Fruit fly (Drosophila melanogaster) whole organism, wandering third instar larva: Measurements from ENCODE around the gene CG14326.

Source experiments
- Myc ChIP-seq: fragments of >200 bp; optimal IDR thresholded peaks from 2 replicates; lab custom pipeline; 2017
- fru ChIP-seq: fragments of 200-800 bp; sonication (Bioruptor generic); optimal IDR thresholded peaks from 3 replicates; lab custom pipeline; 2016; ENCODE audit warnings: missing biosample characterization, mild to moderate bottlenecking, missing genetic modification characterization

DNA sequence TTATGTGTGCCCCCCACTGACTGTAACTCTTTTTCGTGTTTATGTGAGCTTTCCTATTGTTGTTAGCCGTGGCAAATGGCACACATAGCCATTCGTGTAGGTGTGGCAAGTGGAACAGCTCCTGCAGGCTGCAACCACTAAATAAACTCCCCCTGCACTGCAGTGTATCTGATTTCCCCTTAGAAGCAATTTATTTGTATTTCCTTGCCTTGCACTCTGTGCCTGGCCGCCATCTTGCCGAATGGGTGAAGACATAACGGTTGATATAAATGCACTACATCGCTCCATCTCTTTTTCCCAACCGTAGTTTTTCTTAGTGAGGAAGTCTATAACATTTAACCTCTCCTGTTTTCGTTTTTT is 47.9 kb downstream of the CG14326 start:
- TF ChIP-seq fru (GFP tag; lab: Kevin White, UChicago) (no peak), Myc (no peak)
